Worm (Caenorhabditis elegans) whole organism, L1 larva: ENCODE measurements around the gene gex-4.
A peak's percentile ranks its signal among the peaks of the same experiment; 100 is the strongest.

Experiments used
- C34B4.2 ChIP-seq: sonication (generic microtip); optimal IDR thresholded peaks from 2 replicates; lab custom pipeline; 2017; ENCODE audit warnings: mild to moderate bottlenecking, missing genetic modification characterization, missing compliant biosample characterization
- Y116A8C.19 ChIP-seq: sonication (generic microtip); optimal IDR thresholded peaks from 2 replicates; lab custom pipeline; 2016; ENCODE audit warnings: missing compliant biosample characterization, missing genetic modification characterization, borderline replicate concordance
- aha-1 ChIP-seq: fragments of 150-350 bp; optimal IDR thresholded peaks from 2 replicates; lab custom pipeline; 2014; ENCODE audit warnings: missing biosample characterization, missing genetic modification characterization
- blmp-1 ChIP-seq: fragments of 150-350 bp; optimal IDR thresholded peaks from 2 replicates; lab custom pipeline; 2014; ENCODE audit warnings: missing biosample characterization, missing genetic modification characterization
- ceh-63 ChIP-seq: fragments of 200-800 bp; sonication (Bioruptor generic); optimal IDR thresholded peaks from 2 replicates; lab custom pipeline; 2018; ENCODE audit warnings: mild to moderate bottlenecking, missing genetic modification characterization, missing compliant biosample characterization
- ceh-8 ChIP-seq: fragments of 200-800 bp; sonication (Bioruptor generic); optimal IDR thresholded peaks from 2 replicates; lab custom pipeline; 2018; ENCODE audit warnings: mild to moderate bottlenecking, missing genetic modification characterization, moderate library complexity, missing compliant biosample characterization
- dpl-1 ChIP-seq, 3 experiments: fragments of 150-350 bp in 2 of 3; sonication (generic microtip) in 1 of 3; optimal IDR thresholded peaks; 2 replicates each; lab custom pipeline; 2014 to 2017; ENCODE audit warnings: missing biosample characterization in 3 of 3, missing genetic modification characterization in 3 of 3, missing genetic modification reagents in 3 of 3
- egl-13 ChIP-seq: sonication (generic microtip); optimal IDR thresholded peaks from 2 replicates; lab custom pipeline; 2016; ENCODE audit warnings: missing genotype, missing genetic modification reagents, missing genetic modification characterization, missing compliant biosample characterization
- ets-5 ChIP-seq: fragments of 200-800 bp; sonication (Bioruptor generic); IDR thresholded peaks from 2 replicates; pipeline ENCODE4 v1.3.6; 2022; ENCODE audit warnings: missing genetic modification characterization, missing compliant biosample characterization
- fkh-10 ChIP-seq: sonication (generic microtip); optimal IDR thresholded peaks from 2 replicates; lab custom pipeline; 2017; ENCODE audit warnings: missing biosample characterization, missing genetic modification reagents, missing genetic modification characterization
- fkh-8 ChIP-seq: sonication (generic microtip); optimal IDR thresholded peaks from 2 replicates; lab custom pipeline; 2016; ENCODE audit warnings: mild to moderate bottlenecking, missing genetic modification characterization, missing compliant biosample characterization
- grh-1 ChIP-seq: fragments of 200-800 bp; sonication (Bioruptor generic); IDR thresholded peaks from 2 replicates; pipeline ENCODE4 v1.3.6; 2022; ENCODE audit warnings: missing genetic modification reagents, missing genetic modification characterization, missing compliant biosample characterization
- hlh-4 ChIP-seq: sonication (generic microtip); optimal IDR thresholded peaks from 2 replicates; lab custom pipeline; 2016; ENCODE audit warnings: mild to moderate bottlenecking, missing genetic modification characterization, missing compliant biosample characterization
- hpl-2 ChIP-seq: fragments of 150-350 bp; optimal IDR thresholded peaks from 2 replicates; lab custom pipeline; 2014; ENCODE audit warnings: missing biosample characterization, missing genetic modification reagents, missing genetic modification characterization
- isw-1 ChIP-seq: fragments of 200-800 bp; sonication (Bioruptor generic); IDR thresholded peaks from 2 replicates; pipeline ENCODE4 v1.3.6; 2022; ENCODE audit warnings: missing genetic modification characterization, missing compliant biosample characterization
- lin-13 ChIP-seq: fragments of 150-350 bp; optimal IDR thresholded peaks from 2 replicates; lab custom pipeline; 2014; ENCODE audit warnings: missing biosample characterization, missing genetic modification reagents, missing genetic modification characterization
- lin-39 ChIP-seq: fragments of 150-350 bp; optimal IDR thresholded peaks from 2 replicates; lab custom pipeline; 2014; ENCODE audit warnings: missing biosample characterization, missing genetic modification reagents, missing genetic modification characterization
- lir-3 ChIP-seq: sonication (generic microtip); optimal IDR thresholded peaks from 2 replicates; lab custom pipeline; 2016; ENCODE audit warnings: mild to moderate bottlenecking, missing genetic modification characterization, moderate library complexity, missing compliant biosample characterization; ENCODE audit not compliant: poor library complexity
- lsy-2 ChIP-seq, 2 experiments: fragments of 150-350 bp; optimal IDR thresholded peaks; 2 replicates each; lab custom pipeline; 2014; ENCODE audit warnings: missing biosample characterization in 2 of 2, missing genetic modification characterization in 2 of 2
- mab-9 ChIP-seq: fragments of 200-800 bp; sonication (Bioruptor generic); IDR thresholded peaks from 2 replicates; pipeline ENCODE4 v1.3.6; 2022; ENCODE audit warnings: missing genetic modification reagents, missing genetic modification characterization, missing compliant biosample characterization
- mdl-1 ChIP-seq, 2 experiments: fragments of 150-350 bp; optimal IDR thresholded peaks; 2 replicates each; lab custom pipeline; 2014 to 2017; ENCODE audit warnings: missing biosample characterization in 2 of 2, missing genetic modification characterization in 2 of 2, inconsistent platforms in 1 of 2
- mef-2 ChIP-seq: fragments of 150-350 bp; optimal IDR thresholded peaks from 2 replicates; lab custom pipeline; 2014; ENCODE audit warnings: missing biosample characterization, missing genetic modification characterization
- nhr-11 ChIP-seq: fragments of 150-350 bp; optimal IDR thresholded peaks from 2 replicates; lab custom pipeline; 2014; ENCODE audit warnings: missing biosample characterization, missing genetic modification characterization
- nhr-12 ChIP-seq: sonication (generic microtip); optimal IDR thresholded peaks from 2 replicates; lab custom pipeline; 2017; ENCODE audit warnings: missing biosample characterization, missing genetic modification characterization
- nhr-19 ChIP-seq: fragments of 200-800 bp; sonication (Bioruptor generic); conservative IDR thresholded peaks from 2 replicates; pipeline ENCODE4 v1.3.6; 2022; ENCODE audit warnings: missing genetic modification characterization, missing compliant biosample characterization
- nhr-71 ChIP-seq: sonication (generic microtip); optimal IDR thresholded peaks from 2 replicates; lab custom pipeline; 2016; ENCODE audit warnings: mild to moderate bottlenecking, missing genetic modification characterization, moderate library complexity, missing compliant biosample characterization
- nhr-76 ChIP-seq: sonication (generic microtip); optimal IDR thresholded peaks from 2 replicates; lab custom pipeline; 2017; ENCODE audit warnings: missing biosample characterization, missing genetic modification characterization
- nhr-84 ChIP-seq: sonication (generic microtip); optimal IDR thresholded peaks from 2 replicates; lab custom pipeline; 2017; ENCODE audit warnings: missing biosample characterization, missing genetic modification characterization
- nhr-85 ChIP-seq: sonication (generic microtip); peaks from one replicate; lab custom pipeline; 2016; ENCODE audit warnings: missing genetic modification characterization, inconsistent platforms, missing compliant biosample characterization
- rnt-1 ChIP-seq: sonication (generic microtip); optimal IDR thresholded peaks from 2 replicates; lab custom pipeline; 2016; ENCODE audit warnings: mild to moderate bottlenecking, missing genetic modification characterization, moderate library complexity, missing compliant biosample characterization
- skn-1 ChIP-seq: fragments of 150-350 bp; optimal IDR thresholded peaks from 2 replicates; lab custom pipeline; 2014; ENCODE audit warnings: missing biosample characterization, missing genetic modification characterization
- snu-23 ChIP-seq: sonication (generic microtip); optimal IDR thresholded peaks from 2 replicates; lab custom pipeline; 2016; ENCODE audit warnings: missing genetic modification characterization, missing compliant biosample characterization
- sox-4 ChIP-seq: sonication (generic microtip); optimal IDR thresholded peaks from 2 replicates; lab custom pipeline; 2016; ENCODE audit warnings: missing genetic modification characterization, missing compliant biosample characterization
- unc-130 ChIP-seq: fragments of 150-350 bp; optimal IDR thresholded peaks from 2 replicates; lab custom pipeline; 2017; ENCODE audit warnings: missing biosample characterization, missing genetic modification characterization, inconsistent platforms
- unc-30 ChIP-seq: sonication (generic microtip); optimal IDR thresholded peaks from 2 replicates; lab custom pipeline; 2017; ENCODE audit warnings: missing biosample characterization, missing genetic modification characterization
- unc-86 ChIP-seq: sonication (generic microtip); optimal IDR thresholded peaks from 2 replicates; lab custom pipeline; 2016; ENCODE audit warnings: missing genetic modification characterization, missing compliant biosample characterization
- unc-98 ChIP-seq: fragments of 200-800 bp; sonication (Bioruptor generic); IDR thresholded peaks from 2 replicates; pipeline ENCODE4 v1.3.6; 2022; ENCODE audit warnings: missing genetic modification characterization, missing compliant biosample characterization
- zip-4 ChIP-seq: fragments of 200-800 bp; sonication (Bioruptor generic); optimal IDR thresholded peaks from 2 replicates; lab custom pipeline; 2018; ENCODE audit warnings: mild to moderate bottlenecking, missing genetic modification characterization, moderate library complexity, missing compliant biosample characterization
- ztf-4 ChIP-seq: fragments of 150-350 bp; optimal IDR thresholded peaks from 2 replicates; lab custom pipeline; 2014; ENCODE audit warnings: missing biosample characterization, missing genetic modification characterization

Gene gex-4

DNA sequence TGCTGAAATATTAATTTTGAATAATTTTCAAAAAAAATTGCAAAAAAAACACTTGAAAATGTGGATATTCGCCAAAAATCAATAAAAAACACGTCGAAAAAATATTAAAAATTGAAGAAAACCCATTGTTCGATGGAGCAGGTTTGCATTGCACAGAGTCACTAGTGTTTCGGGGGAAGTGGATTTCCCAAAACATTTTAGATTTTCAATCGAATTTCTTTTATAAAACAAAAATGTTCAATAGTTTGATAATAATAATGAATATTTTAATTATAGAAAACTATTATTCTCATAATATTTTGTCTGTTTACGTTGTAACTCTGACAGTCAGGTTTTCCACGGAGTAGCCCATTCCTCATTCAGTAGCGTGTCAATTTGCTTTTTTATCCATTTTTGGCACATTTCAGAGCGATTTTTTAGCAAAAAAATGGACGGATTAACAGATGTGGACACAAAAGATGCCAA, at the start of gene gex-4, which contains the start of gene gphr-1 (continued):
- TF ChIP-seq egl-13 (tag; lab: Kevin White, UChicago), result peak; percentile 39
- no peak for TF ChIP-seq mef-2 (tag; lab: Kevin White, UChicago)
- TF ChIP-seq nhr-76 (tag; lab: Kevin White, UChicago), result no peak
- no peak for TF ChIP-seq hpl-2 (GFP tag; lab: Kevin White, UChicago)
- TF ChIP-seq sox-4 (tag; lab: Kevin White, UChicago), result no peak
- peak; percentile 58 to 81 for TF ChIP-seq lsy-2 (tag; optimal IDR thresholded peaks at IDR 0.05; lab: Kevin White, UChicago)
- no peak for TF ChIP-seq ceh-8 (GFP tag; lab: Kevin White, UChicago)
- TF ChIP-seq mdl-1 (tag; optimal IDR thresholded peaks at IDR 0.05; lab: Kevin White, UChicago), result no peak
- TF ChIP-seq unc-130 (tag; lab: Kevin White, UChicago), result no peak
- TF ChIP-seq nhr-71 (tag; lab: Kevin White, UChicago), result no peak
- TF ChIP-seq nhr-11 (tag; lab: Kevin White, UChicago), result no peak
- TF ChIP-seq unc-98, result peak; percentile 67
- no peak for TF ChIP-seq fkh-10 (GFP tag; lab: Kevin White, UChicago)
- peak; percentile 46 to 70 (median 49) for TF ChIP-seq dpl-1 (GFP tag; optimal IDR thresholded peaks at IDR 0.05; lab: Kevin White, UChicago)
- no peak for TF ChIP-seq rnt-1
- peak; percentile 68 for TF ChIP-seq nhr-85 (tag; lab: Kevin White, UChicago)
- TF ChIP-seq snu-23 (GFP tag; lab: Kevin White, UChicago), result peak; percentile 67
- TF ChIP-seq Y116A8C.19, result no peak
- peak; percentile 54 for TF ChIP-seq lin-13
- no peak for TF ChIP-seq hlh-4 (tag; lab: Kevin White, UChicago)
- TF ChIP-seq fkh-8 (tag; lab: Kevin White, UChicago), result peak; percentile 79
- TF ChIP-seq zip-4 (GFP tag; lab: Kevin White, UChicago), result no peak
- TF ChIP-seq ets-5 (GFP tag; lab: Robert Waterston, UW), result no peak
- no peak for TF ChIP-seq nhr-12 (tag; lab: Kevin White, UChicago)
- TF ChIP-seq aha-1 (tag; lab: Kevin White, UChicago), result no peak
- peak; percentile 38 for TF ChIP-seq nhr-19
- peak; percentile 38 for TF ChIP-seq skn-1 (tag; lab: Kevin White, UChicago)
- TF ChIP-seq nhr-84 (tag; lab: Kevin White, UChicago), result no peak
- no peak for TF ChIP-seq grh-1
- TF ChIP-seq mab-9 (GFP tag; lab: Robert Waterston, UW), result no peak
- TF ChIP-seq lir-3, result no peak

DNA sequence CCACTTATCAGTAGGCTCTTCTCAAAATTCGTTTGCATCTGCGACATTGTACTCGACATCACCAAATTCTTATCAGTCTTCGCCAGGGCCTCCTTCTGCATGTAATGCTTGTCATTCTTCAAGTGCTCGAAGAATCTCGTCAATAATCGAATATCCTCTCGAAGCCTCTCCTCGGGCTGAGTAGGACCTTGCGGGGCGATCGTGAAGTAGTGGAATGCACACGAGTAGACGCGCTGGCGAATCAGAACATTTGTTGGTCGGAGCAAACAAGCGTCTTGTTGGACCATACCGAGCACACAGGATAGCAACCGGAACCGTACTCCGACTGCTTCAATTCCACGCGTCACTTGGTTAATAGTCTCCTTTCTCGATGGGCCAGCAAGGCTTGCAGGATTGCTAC, 42.0 kb upstream of the gex-4 start:
- TF ChIP-seq blmp-1 (tag; lab: Kevin White, UChicago) (no peak), ceh-63 (GFP tag; lab: Kevin White, UChicago) (no peak), hlh-4 (tag; lab: Kevin White, UChicago) (no peak), rnt-1 (no peak), unc-30 (tag; lab: Kevin White, UChicago) (no peak), unc-86 (tag; lab: Kevin White, UChicago) (no peak), snu-23 (GFP tag; lab: Kevin White, UChicago) (no peak), nhr-71 (tag; lab: Kevin White, UChicago) (no peak), lin-39 (tag; lab: Kevin White, UChicago) (no peak)
- TF ChIP-seq, all 84 proteins: peak for 0

DNA sequence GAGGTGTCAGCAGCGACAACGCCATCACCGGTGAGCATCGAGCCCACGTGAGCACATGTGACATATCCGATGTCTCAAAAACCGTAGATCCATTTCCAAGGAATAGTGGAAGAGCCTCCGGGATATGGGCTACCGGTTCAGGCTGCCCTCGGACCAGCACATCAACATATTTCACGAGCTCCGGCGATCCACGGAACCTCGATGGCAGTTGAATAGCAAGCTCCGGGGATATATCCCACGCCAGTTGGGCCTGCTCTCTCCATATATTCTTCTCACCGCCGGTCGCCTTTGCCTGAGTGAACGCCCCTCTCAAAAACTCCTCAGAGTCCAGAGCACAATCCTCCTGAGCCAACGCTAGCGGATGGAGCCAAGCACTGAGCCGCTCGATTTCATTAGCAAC, 41.4 kb upstream of the gex-4 start:
- TF ChIP-seq ztf-4 (tag; lab: Kevin White, UChicago) (no peak), isw-1 (GFP tag; lab: Robert Waterston, UW) (no peak), C34B4.2 (no peak), aha-1 (tag; lab: Kevin White, UChicago) (no peak), unc-30 (tag; lab: Kevin White, UChicago) (no peak)
